Fruit fly (Drosophila melanogaster): ENCODE measurements around the gene Cpr66D.

Cpr66D gene

dm6 chr3L:8633614-8634325, 6.5 kb upstream of the Cpr66D start, which contains the start of gene Cdc6 (continued):
- TF ChIP-seq lola (GFP tag; optimal IDR thresholded peaks at IDR 0.05) (no peak), nerfin-1 (tag; optimal IDR thresholded peaks at IDR 0.05) (no peak), CG15011 (GFP tag; optimal IDR thresholded peaks at IDR 0.05) (no peak), zfh2 (GFP tag; optimal IDR thresholded peaks at IDR 0.05) (no peak), CG8924 (tag; optimal IDR thresholded peaks at IDR 0.05) (no peak), CG42726 (GFP tag; IDR thresholded peaks at IDR 0.05; ENCODE audit: partially characterized antibody) (no peak), Sox102F (GFP tag; optimal IDR thresholded peaks at IDR 0.05) (no peak), gem (tag; optimal IDR thresholded peaks at IDR 0.05) (no peak), dysf (GFP tag; IDR thresholded peaks at IDR 0.05) (no peak), Pdp1 (GFP tag; optimal IDR thresholded peaks at IDR 0.05) (peak in 1 of 2 experiments; percentile 81), CG1647 (GFP tag; optimal IDR thresholded peaks at IDR 0.05) (no peak), h (optimal IDR thresholded peaks at IDR 0.05) (no peak), fd96Cb (tag; optimal IDR thresholded peaks at IDR 0.05) (no peak), ara (GFP tag; IDR thresholded peaks at IDR 0.05) (no peak), CG4328 (GFP tag; optimal IDR thresholded peaks at IDR 0.05) (no peak), trem (tag; optimal IDR thresholded peaks at IDR 0.05) (peak; percentile 44), CG5245 (GFP tag; optimal IDR thresholded peaks at IDR 0.05) (no peak), chinmo (GFP tag; IDR thresholded peaks at IDR 0.05; ENCODE audit: partially characterized antibody) (no peak), Atf6 (GFP tag; IDR thresholded peaks at IDR 0.05) (no peak), Gug (GFP tag; IDR thresholded peaks at IDR 0.05) (no peak), amos (GFP tag; IDR thresholded peaks at IDR 0.05; ENCODE audit: partially characterized antibody) (peak; percentile 48; the same call in 1 of the 2 replicates), pb (GFP tag; optimal IDR thresholded peaks at IDR 0.05) (no peak), nau (GFP tag; optimal IDR thresholded peaks at IDR 0.05) (no peak), cato (GFP tag; optimal IDR thresholded peaks at IDR 0.05; ENCODE audit: borderline replicate concordance) (no peak), CG6175 (GFP tag; IDR thresholded peaks at IDR 0.05) (no peak), pzg (GFP tag; optimal IDR thresholded peaks at IDR 0.05) (peak; percentile 83), CG1529 (GFP tag; optimal IDR thresholded peaks at IDR 0.05) (no peak), grn (GFP tag; optimal IDR thresholded peaks at IDR 0.05) (no peak), cg (GFP tag; optimal IDR thresholded peaks at IDR 0.05) (no peak), CG12155 (GFP tag; optimal IDR thresholded peaks at IDR 0.05) (no peak), D (optimal IDR thresholded peaks at IDR 0.05) (no peak), D (GFP tag; optimal IDR thresholded peaks at IDR 0.05) (no peak), tx (GFP tag; optimal IDR thresholded peaks at IDR 0.05) (peak; percentile 49), ap (GFP tag; IDR thresholded peaks at IDR 0.05) (no peak), Dref (GFP tag; IDR thresholded peaks at IDR 0.05) (peak; percentile 89), hth (optimal IDR thresholded peaks at IDR 0.05) (no peak), bbx (GFP tag; IDR thresholded peaks at IDR 0.05; ENCODE audit: partially characterized antibody) (peak; percentile 53; the same call in 1 of the 2 replicates), Xrp1 (GFP tag; IDR thresholded peaks at IDR 0.05) (no peak), kah (GFP tag; optimal IDR thresholded peaks at IDR 0.05) (no peak), HmgD (GFP tag; optimal IDR thresholded peaks at IDR 0.05) (no peak), hb (GFP tag; IDR thresholded peaks at IDR 0.05; ENCODE audit: partially characterized antibody) (no peak), sens (GFP tag) (peak; percentile 17), H15 (GFP tag; IDR thresholded peaks at IDR 0.05) (no peak), CG10654 (GFP tag; optimal IDR thresholded peaks at IDR 0.05) (no peak), lmd (GFP tag; IDR thresholded peaks at IDR 0.05) (no peak), cwo (GFP tag; optimal IDR thresholded peaks at IDR 0.05) (no peak), dpn (GFP tag; optimal IDR thresholded peaks at IDR 0.05) (no peak), dmrt99B (tag; optimal IDR thresholded peaks at IDR 0.05) (no peak), CG2875 (GFP tag; optimal IDR thresholded peaks at IDR 0.05) (no peak), CHES-1-like (GFP tag; optimal IDR thresholded peaks at IDR 0.05) (peak; percentile 4), tin (GFP tag; optimal IDR thresholded peaks at IDR 0.05) (no peak)
